2 worm cellular contexts compared by ENCODE assay signal in genomic region chrX:5839143-5839542, ce11.
A peak's percentile ranks its signal among the peaks of the same experiment; 100 is the strongest.
TF ChIP-seq lines count a peak whose summit lies in the region.

No protein-coding gene starts in this region.

TF ChIP-seq in whole organism, L3 larva, 47 proteins besides CTCF, POLR2A, EP300 and RAD21:
- TF ChIP-seq hmg-11 (tag; optimal IDR thresholded peaks at IDR 0.05; lab: Kevin White, UChicago) (no peak), pha-4 (tag; optimal IDR thresholded peaks at IDR 0.05; lab: Kevin White, UChicago) (peak; percentile 90), nhr-76 (tag; optimal IDR thresholded peaks at IDR 0.05; lab: Kevin White, UChicago) (no peak), nfya-1 (tag; optimal IDR thresholded peaks at IDR 0.05; lab: Kevin White, UChicago; ENCODE audit: insufficient read depth) (no peak), ceh-28 (tag; optimal IDR thresholded peaks at IDR 0.05; lab: Kevin White, UChicago) (peak; percentile 63), nhr-25 (tag; optimal IDR thresholded peaks at IDR 0.05; lab: Kevin White, UChicago) (no peak)
TF ChIP-seq in whole organism, L3 larva: peak in this region for 2.

TF ChIP-seq in whole organism, L4 larva, 104 proteins besides CTCF, POLR2A, EP300 and RAD21:
- TF ChIP-seq ceh-28 (tag; optimal IDR thresholded peaks at IDR 0.05; lab: Kevin White, UChicago) (peak; percentile 56), T26A8.4 (GFP tag; IDR thresholded peaks at IDR 0.05; lab: Robert Waterston, UW) (no peak), unc-62 (GFP tag; optimal IDR thresholded peaks at IDR 0.05 in 1 of 2; lab: Kevin White, UChicago) (peak in 1 of 2 experiments; percentile 15), unc-62 (tag; optimal IDR thresholded peaks at IDR 0.05; lab: Kevin White, UChicago) (no peak), daf-16 (GFP tag; optimal IDR thresholded peaks at IDR 0.05; lab: Kevin White, UChicago) (no peak), daf-16 (tag; optimal IDR thresholded peaks at IDR 0.05; lab: Kevin White, UChicago) (peak; percentile 81), nhr-76 (tag; optimal IDR thresholded peaks at IDR 0.05; lab: Kevin White, UChicago) (no peak), ZK337.2 (GFP tag; IDR thresholded peaks at IDR 0.05; lab: Robert Waterston, UW) (no peak)

Comparison
In these comparisons a context has a peak if more than half of its experiments do, and no peak if none do; other contexts are left out.
1. Of the 28 proteins assayed by ChIP-seq in both whole organism, L4 larva and whole organism, L3 larva: peak only in whole organism, L4 larva: none; only in whole organism, L3 larva: pha-4; in both: ceh-28; in neither: 25; mixed calls (peak in some experiments, not most) for 1.